Fruit fly (Drosophila melanogaster): ENCODE data around the gene CG32683.

Gene CG32683

DNA sequence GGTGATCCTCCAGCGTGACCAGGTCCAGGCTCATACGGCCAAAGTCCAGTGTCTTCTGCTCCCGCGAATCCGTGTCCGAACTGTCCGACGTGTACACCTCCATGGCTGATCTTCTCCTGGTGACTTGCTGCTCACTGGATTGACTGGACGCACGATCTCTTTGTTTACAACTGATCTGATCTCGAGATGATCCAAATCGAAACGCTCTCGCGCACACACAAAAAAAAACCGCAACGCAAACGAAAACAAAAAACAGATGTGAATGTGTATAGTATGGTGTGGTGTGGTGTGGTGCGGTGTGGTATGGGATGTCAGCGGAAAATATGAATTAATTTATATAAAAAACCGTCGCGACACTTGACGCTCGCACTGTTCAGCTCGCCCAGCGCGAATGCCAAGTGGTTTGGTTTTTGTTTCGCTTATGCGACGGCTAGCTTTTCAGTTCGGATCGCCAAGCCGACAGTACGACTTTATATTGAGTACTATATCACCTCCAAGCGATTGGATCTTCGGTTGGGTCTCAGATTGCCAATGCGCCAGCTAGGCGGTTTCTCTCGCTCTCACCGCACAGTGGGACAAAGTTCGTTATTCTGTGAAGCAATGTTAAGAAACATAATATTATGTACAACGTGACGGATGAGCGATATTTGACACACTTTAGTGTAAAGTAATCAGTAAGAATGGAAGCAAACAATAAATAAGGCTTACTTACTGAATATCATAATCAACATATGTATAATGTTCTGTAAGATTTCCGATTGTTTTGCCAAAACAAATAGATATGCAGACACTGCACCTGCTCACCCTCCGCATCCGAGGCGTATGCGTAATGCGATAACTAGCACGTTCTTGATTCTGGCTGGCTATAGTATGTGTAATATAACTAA lies 31.7 kb upstream of the CG32683 start (continued):
- TF ChIP-seq salm (tag; optimal IDR thresholded peaks at IDR 0.05), result no peak
- TF ChIP-seq CG11695 (GFP tag; IDR thresholded peaks at IDR 0.05), result peak; percentile 69; the same call in 2 of the 3 replicates
- peak; percentile 0 for TF ChIP-seq Dad (GFP tag; optimal IDR thresholded peaks at IDR 0.05)
- TF ChIP-seq sima (GFP tag; optimal IDR thresholded peaks at IDR 0.05), result no peak
- no peak for TF ChIP-seq nom (GFP tag; optimal IDR thresholded peaks at IDR 0.05)
- TF ChIP-seq fd64A (GFP tag; optimal IDR thresholded peaks at IDR 0.05), result no peak
- TF ChIP-seq kni (GFP tag; optimal IDR thresholded peaks at IDR 0.05), result no peak
- peak; percentile 47; the same call in 1 of the 3 replicates for TF ChIP-seq tgo (GFP tag; IDR thresholded peaks at IDR 0.05)
- TF ChIP-seq Oaz (GFP tag; IDR thresholded peaks at IDR 0.05), result 0 out of 2 replicates have a peak, but pooled peaks have one; percentile 26
- TF ChIP-seq CG6854 (GFP tag; optimal IDR thresholded peaks at IDR 0.05), result peak; percentile 33
- TF ChIP-seq kah (GFP tag; optimal IDR thresholded peaks at IDR 0.05), result no peak
- TF ChIP-seq Doc2 (GFP tag; IDR thresholded peaks at IDR 0.05), result no peak
- 0 out of 3 replicates have a peak, but pooled peaks have one; percentile 21 for TF ChIP-seq Optix (GFP tag; IDR thresholded peaks at IDR 0.05)
- peak; percentile 33; the same call in 1 of the 2 replicates for TF ChIP-seq esg (GFP tag; conservative IDR thresholded peaks at IDR 0.05)
- peak; percentile 69 for TF ChIP-seq Atf6 (GFP tag; IDR thresholded peaks at IDR 0.05)
- TF ChIP-seq ssp (GFP tag; IDR thresholded peaks at IDR 0.05), result 0 out of 2 replicates have a peak, but pooled peaks have one; percentile 24
- no peak for TF ChIP-seq Opbp (GFP tag; IDR thresholded peaks at IDR 0.05; ENCODE audit: partially characterized antibody)
- peak; percentile 36; the same call in 1 of the 2 replicates for TF ChIP-seq CG1024 (GFP tag; IDR thresholded peaks at IDR 0.05)
- TF ChIP-seq CG11456 (GFP tag; IDR thresholded peaks at IDR 0.05), result 0 out of 3 replicates have a peak, but pooled peaks have one; percentile 42
- no peak for TF ChIP-seq cg (GFP tag; optimal IDR thresholded peaks at IDR 0.05)
- 0 out of 2 replicates have a peak, but pooled peaks have one; percentile 35 for TF ChIP-seq CG31224 (GFP tag; IDR thresholded peaks at IDR 0.05)
- no peak for TF ChIP-seq trem (tag; optimal IDR thresholded peaks at IDR 0.05)
- TF ChIP-seq TFAM (GFP tag; optimal IDR thresholded peaks at IDR 0.05), result no peak
- TF ChIP-seq CG3281 (GFP tag; optimal IDR thresholded peaks at IDR 0.05), result peak; percentile 80
- TF ChIP-seq CG14014 (GFP tag; IDR thresholded peaks at IDR 0.05), result peak; percentile 37; the same call in 1 of the 2 replicates
- peak; percentile 65 for TF ChIP-seq CG13894 (tag; optimal IDR thresholded peaks at IDR 0.05)
- peak; percentile 43; the same call in 1 of the 2 replicates for TF ChIP-seq CG16779 (GFP tag; IDR thresholded peaks at IDR 0.05)
- no peak for TF ChIP-seq crp (GFP tag; optimal IDR thresholded peaks at IDR 0.05)
- no peak for TF ChIP-seq pan (optimal IDR thresholded peaks at IDR 0.05)
- peak in 1 of 2 experiments; percentile 50 for TF ChIP-seq pan (GFP tag; optimal IDR thresholded peaks at IDR 0.05 in 1 of 2, IDR thresholded peaks at IDR 0.05 in 1 of 2)
- TF ChIP-seq scrt (GFP tag; optimal IDR thresholded peaks at IDR 0.05), result peak; percentile 47
- TF ChIP-seq Side (GFP tag; optimal IDR thresholded peaks at IDR 0.05), result peak; percentile 32
- peak; percentile 65 for TF ChIP-seq CG13424 (tag; optimal IDR thresholded peaks at IDR 0.05)
- TF ChIP-seq Jarid2 (GFP tag; optimal IDR thresholded peaks at IDR 0.05), result no peak
- TF ChIP-seq pita (GFP tag; optimal IDR thresholded peaks at IDR 0.05), result no peak
- no peak for TF ChIP-seq wdn (GFP tag; IDR thresholded peaks at IDR 0.05)
- TF ChIP-seq HLH3B (GFP tag; IDR thresholded peaks at IDR 0.05), result peak; percentile 32; the same call in 1 of the 2 replicates
- TF ChIP-seq GATAe (GFP tag; conservative IDR thresholded peaks at IDR 0.05), result no peak
- no peak for TF ChIP-seq CG42726 (GFP tag; IDR thresholded peaks at IDR 0.05; ENCODE audit: partially characterized antibody)
- TF ChIP-seq CG12104 (GFP tag; optimal IDR thresholded peaks at IDR 0.05), result peak; percentile 20
- no peak for TF ChIP-seq cato (GFP tag; optimal IDR thresholded peaks at IDR 0.05; ENCODE audit: borderline replicate concordance)
- no peak for TF ChIP-seq dmrt11E (tag; optimal IDR thresholded peaks at IDR 0.05)
- no peak for TF ChIP-seq CG2129 (GFP tag; IDR thresholded peaks at IDR 0.05; ENCODE audit: partially characterized antibody)
- TF ChIP-seq Dip3 (GFP tag; optimal IDR thresholded peaks at IDR 0.05), result peak; percentile 35
- peak; percentile 60 for TF ChIP-seq CG6813 (GFP tag; optimal IDR thresholded peaks at IDR 0.05)
- TF ChIP-seq CG8359 (GFP tag; optimal IDR thresholded peaks at IDR 0.05; ENCODE audit: borderline replicate concordance), result no peak
- no peak for TF ChIP-seq BEAF-32 (GFP tag; optimal IDR thresholded peaks at IDR 0.05)

Measured in whole organism, embryonic.